Worm (Caenorhabditis elegans) whole organism, mixed stage, embryonic: Measurements from ENCODE around the gene tag-275.

Source experiments
- bed-3 ChIP-seq: fragments of 200-800 bp; sonication (Bioruptor generic); optimal IDR thresholded peaks from 3 replicates; lab custom pipeline; 2018; ENCODE audit warnings: mild to moderate bottlenecking, missing genetic modification characterization, moderate library complexity, missing compliant biosample characterization
- blmp-1 ChIP-seq: fragments of 150-350 bp; optimal IDR thresholded peaks from 2 replicates; lab custom pipeline; 2014; ENCODE audit warnings: missing biosample characterization, missing genetic modification characterization
- ceh-39 ChIP-seq: fragments of 150-350 bp; optimal IDR thresholded peaks from 2 replicates; lab custom pipeline; 2014; ENCODE audit warnings: missing biosample characterization, missing genetic modification characterization
- ceh-43 ChIP-seq: fragments of 200-800 bp; sonication (Bioruptor generic); optimal IDR thresholded peaks from 2 replicates; lab custom pipeline; 2018; ENCODE audit warnings: mild to moderate bottlenecking, missing genetic modification characterization, moderate library complexity, missing compliant biosample characterization
- ceh-83 ChIP-seq: fragments of 200-800 bp; sonication (Bioruptor generic); optimal IDR thresholded peaks from 2 replicates; lab custom pipeline; 2018; ENCODE audit warnings: mild to moderate bottlenecking, missing genetic modification characterization, missing compliant biosample characterization
- ces-1 ChIP-seq: fragments of 150-350 bp; optimal IDR thresholded peaks from 2 replicates; lab custom pipeline; 2014; ENCODE audit warnings: missing biosample characterization, missing genetic modification reagents, missing genetic modification characterization
- cnd-1 ChIP-seq: fragments of 200-800 bp; sonication (Bioruptor generic); optimal IDR thresholded peaks from 2 replicates; lab custom pipeline; 2018; ENCODE audit warnings: mild to moderate bottlenecking, missing genetic modification characterization, missing compliant biosample characterization
- drap-1 ChIP-seq: fragments of 200-800 bp; sonication (Bioruptor generic); optimal IDR thresholded peaks from 3 replicates; lab custom pipeline; 2018; ENCODE audit warnings: mild to moderate bottlenecking, missing genetic modification characterization, missing compliant biosample characterization
- elt-3 ChIP-seq: fragments of 150-350 bp; optimal IDR thresholded peaks from 2 replicates; lab custom pipeline; 2014; ENCODE audit warnings: missing biosample characterization, missing genetic modification characterization
- flh-1 ChIP-seq: fragments of 200-800 bp; sonication (Bioruptor generic); optimal IDR thresholded peaks from 2 replicates; lab custom pipeline; 2018; ENCODE audit warnings: mild to moderate bottlenecking, missing genetic modification characterization, moderate library complexity, missing compliant biosample characterization
- ham-2 ChIP-seq: fragments of 200-800 bp; sonication (Bioruptor generic); optimal IDR thresholded peaks from 2 replicates; lab custom pipeline; 2018; ENCODE audit warnings: mild to moderate bottlenecking, missing genetic modification characterization, missing compliant biosample characterization
- hlh-1 ChIP-seq: fragments of 150-350 bp; optimal IDR thresholded peaks from 2 replicates; lab custom pipeline; 2014; ENCODE audit warnings: missing biosample characterization, missing genetic modification reagents, missing genetic modification characterization
- lin-13 ChIP-seq: fragments of 150-350 bp; optimal IDR thresholded peaks from 2 replicates; lab custom pipeline; 2014; ENCODE audit warnings: missing biosample characterization, missing genetic modification characterization
- lin-32 ChIP-seq: fragments of 200-800 bp; sonication (Bioruptor generic); optimal IDR thresholded peaks from 2 replicates; lab custom pipeline; 2018; ENCODE audit warnings: mild to moderate bottlenecking, missing genetic modification characterization, missing compliant biosample characterization
- lsy-2 ChIP-seq: fragments of 150-350 bp; optimal IDR thresholded peaks from 2 replicates; lab custom pipeline; 2014; ENCODE audit warnings: missing biosample characterization, missing genetic modification characterization
- mab-5 ChIP-seq: fragments of 150-350 bp; optimal IDR thresholded peaks from 2 replicates; lab custom pipeline; 2014; ENCODE audit warnings: missing biosample characterization, missing genetic modification characterization
- mep-1 ChIP-seq: fragments of 150-350 bp; optimal IDR thresholded peaks from 2 replicates; lab custom pipeline; 2017; ENCODE audit warnings: missing biosample characterization, missing genetic modification reagents, missing genetic modification characterization, inconsistent platforms
- mls-2 ChIP-seq: sonication (generic microtip); optimal IDR thresholded peaks from 2 replicates; lab custom pipeline; 2016; ENCODE audit warnings: mild to moderate bottlenecking, missing genetic modification characterization, moderate library complexity, missing compliant biosample characterization
- nhr-12 ChIP-seq: fragments of 150-350 bp; optimal IDR thresholded peaks from 2 replicates; lab custom pipeline; 2014; ENCODE audit warnings: missing biosample characterization, missing genetic modification characterization
- nhr-237 ChIP-seq: fragments of 150-350 bp; optimal IDR thresholded peaks from 2 replicates; lab custom pipeline; 2014; ENCODE audit warnings: missing biosample characterization, missing genetic modification characterization
- nhr-28 ChIP-seq: fragments of 150-350 bp; optimal IDR thresholded peaks from 2 replicates; lab custom pipeline; 2014; ENCODE audit warnings: missing biosample characterization, missing genetic modification characterization
- nhr-76 ChIP-seq: sonication (generic microtip); optimal IDR thresholded peaks from 2 replicates; lab custom pipeline; 2017; ENCODE audit warnings: missing biosample characterization, missing genetic modification characterization
- pha-4 ChIP-seq: fragments of 150-350 bp; optimal IDR thresholded peaks from 2 replicates; lab custom pipeline; 2018; ENCODE audit warnings: missing biosample characterization, missing genetic modification reagents, missing genetic modification characterization
- sem-2 ChIP-seq: fragments of 200-800 bp; sonication (Bioruptor generic); optimal IDR thresholded peaks from 2 replicates; lab custom pipeline; 2018; ENCODE audit warnings: mild to moderate bottlenecking, missing genetic modification characterization, missing compliant biosample characterization
- sptf-1 ChIP-seq: sonication (generic microtip); optimal IDR thresholded peaks from 2 replicates; lab custom pipeline; 2017; ENCODE audit warnings: mild to moderate bottlenecking, missing genetic modification characterization, moderate library complexity, missing compliant biosample characterization
- tbx-8 ChIP-seq: fragments of 200-800 bp; sonication (Bioruptor generic); optimal IDR thresholded peaks from 2 replicates; lab custom pipeline; 2018; ENCODE audit warnings: mild to moderate bottlenecking, missing genetic modification characterization, moderate library complexity, missing compliant biosample characterization
- unc-39 ChIP-seq: fragments of 150-350 bp; optimal IDR thresholded peaks from 2 replicates; lab custom pipeline; 2014; ENCODE audit warnings: missing biosample characterization, missing genetic modification characterization
- unc-62 ChIP-seq: fragments of 150-350 bp; optimal IDR thresholded peaks from 2 replicates; lab custom pipeline; 2014; ENCODE audit warnings: missing biosample characterization, missing genetic modification reagents, missing genetic modification characterization
- zip-8 ChIP-seq: fragments of 150-350 bp; optimal IDR thresholded peaks from 2 replicates; lab custom pipeline; 2014; ENCODE audit warnings: missing biosample characterization, missing genetic modification characterization
- ztf-11 ChIP-seq: fragments of 150-350 bp; optimal IDR thresholded peaks from 2 replicates; lab custom pipeline; 2014; ENCODE audit warnings: missing biosample characterization, missing genetic modification characterization

The tag-275 gene

ce11 chrX:6150449-6150848 lies at the start of gene tag-275:
tag-275 (minus strand) TSS chrX:6150549.
- TF ChIP-seq unc-62 (GFP tag; lab: Kevin White, UChicago) (no peak), nhr-237 (tag; lab: Kevin White, UChicago) (no peak), unc-39 (tag; lab: Kevin White, UChicago) (no peak), mls-2 (tag; lab: Kevin White, UChicago) (no peak), pha-4 (tag; lab: Kevin White, UChicago) (no peak)

DNA sequence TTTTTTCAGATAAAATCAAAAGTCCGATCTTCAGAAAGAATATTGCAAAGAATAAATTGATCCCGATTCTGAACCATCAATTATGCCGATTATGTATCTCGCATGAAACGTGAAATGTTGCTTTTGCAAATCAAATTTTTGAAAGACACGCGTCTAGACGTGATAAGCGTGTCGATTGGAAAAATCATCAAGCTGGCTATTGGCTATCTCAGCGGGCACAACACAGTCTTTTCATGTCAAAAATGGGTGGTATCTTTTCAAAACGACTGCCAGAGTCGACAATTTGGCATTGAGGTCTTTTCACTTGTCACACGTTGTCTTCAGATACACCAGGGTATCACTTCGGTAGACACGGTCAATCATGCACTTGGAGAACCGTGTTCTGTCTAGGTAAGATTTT lies 46.3 kb upstream of the tag-275 start, which contains the start of gene daf-9:
Gene daf-9 (plus strand): TSS at position 301 of the 400 bp plus-strand sequence.
- TF ChIP-seq mls-2 (tag; lab: Kevin White, UChicago) = no peak
- no peak for TF ChIP-seq lin-32 (GFP tag; lab: Kevin White, UChicago)
- TF ChIP-seq cnd-1 (tag; lab: Kevin White, UChicago) = no peak
- TF ChIP-seq ceh-43 (GFP tag; lab: Kevin White, UChicago) = no peak
- no peak for TF ChIP-seq nhr-28 (tag; lab: Kevin White, UChicago)
- TF ChIP-seq nhr-12 (tag; lab: Kevin White, UChicago) = no peak
- TF ChIP-seq ceh-39 (tag; lab: Kevin White, UChicago) = no peak
- no peak for TF ChIP-seq hlh-1
- no peak for TF ChIP-seq elt-3 (tag; lab: Kevin White, UChicago)
- TF ChIP-seq ham-2 (GFP tag; lab: Kevin White, UChicago) = no peak
- no peak for TF ChIP-seq ceh-83 (GFP tag; lab: Kevin White, UChicago)

DNA sequence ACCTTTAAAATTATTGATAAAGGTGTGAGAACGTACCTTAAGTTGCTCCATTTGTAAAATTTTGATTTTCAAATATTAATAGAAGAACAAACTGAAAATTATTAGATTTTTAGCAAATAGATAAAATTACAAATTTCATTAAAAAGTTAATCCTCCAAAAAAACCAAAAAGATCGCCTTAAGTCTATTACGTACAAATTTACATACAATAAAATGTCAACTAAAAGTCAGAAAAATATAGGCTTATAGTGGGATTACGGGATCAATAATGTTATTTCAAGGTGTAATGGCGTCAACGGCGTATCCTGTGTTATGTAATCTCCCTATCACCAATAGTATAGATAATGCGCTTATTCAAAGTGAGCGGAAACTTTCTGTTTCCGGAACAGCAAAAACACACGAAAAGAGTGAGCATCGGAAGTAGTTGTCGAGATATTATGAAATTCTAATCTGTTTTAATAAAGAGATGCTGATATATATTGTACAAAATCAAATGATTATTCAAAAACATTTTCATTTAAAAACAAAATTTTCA lies 43.9 kb upstream of the tag-275 start, which contains the start of gene ceh-54:
Gene ceh-54 (minus strand): TSS at position 51 of the 534 bp plus-strand sequence.
- TF ChIP-seq nhr-28 (tag; lab: Kevin White, UChicago) = no peak

DNA sequence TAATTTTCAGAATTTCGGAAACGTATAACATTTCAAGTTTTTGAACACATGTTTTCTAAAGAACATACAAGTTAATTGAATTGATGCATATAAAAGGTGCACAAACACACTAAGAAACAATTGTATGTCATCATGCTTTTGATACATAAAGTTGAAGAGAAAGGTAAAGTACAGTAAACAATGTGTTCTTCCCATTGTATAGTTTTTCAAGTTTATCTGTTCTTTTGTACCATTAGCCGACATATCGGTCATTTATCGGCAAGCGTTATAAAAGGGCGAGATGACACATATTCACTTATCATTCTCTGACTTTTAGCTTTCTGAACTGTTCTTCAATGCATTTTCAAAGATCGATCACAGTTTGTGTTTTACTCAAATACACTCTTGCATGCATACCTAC lies 39.6 kb upstream of the tag-275 start, which contains the start of gene T13C5.9:
Gene T13C5.9 (plus strand): TSS at position 301 of the 400 bp plus-strand sequence.
- TF ChIP-seq mep-1 (tag; lab: Kevin White, UChicago) = no peak
- TF ChIP-seq mls-2 (tag; lab: Kevin White, UChicago) = no peak
- no peak for TF ChIP-seq cnd-1 (tag; lab: Kevin White, UChicago)
- no peak for TF ChIP-seq lsy-2 (tag; lab: Kevin White, UChicago)
- no peak for TF ChIP-seq ceh-83 (GFP tag; lab: Kevin White, UChicago)
- TF ChIP-seq ztf-11 (tag; lab: Kevin White, UChicago) = no peak
- TF ChIP-seq unc-39 (tag; lab: Kevin White, UChicago) = no peak
- no peak for TF ChIP-seq tbx-8 (GFP tag; lab: Kevin White, UChicago)
- no peak for TF ChIP-seq hlh-1
- no peak for TF ChIP-seq sptf-1 (tag; lab: Kevin White, UChicago)
- no peak for TF ChIP-seq lin-32 (GFP tag; lab: Kevin White, UChicago)
- no peak for TF ChIP-seq flh-1
- no peak for TF ChIP-seq mab-5 (tag; lab: Kevin White, UChicago)
- no peak for TF ChIP-seq sem-2 (GFP tag; lab: Kevin White, UChicago)
- no peak for TF ChIP-seq nhr-76 (tag; lab: Kevin White, UChicago)
- TF ChIP-seq bed-3 = no peak
- TF ChIP-seq ceh-43 (GFP tag; lab: Kevin White, UChicago) = no peak
- TF ChIP-seq ham-2 (GFP tag; lab: Kevin White, UChicago) = no peak
- no peak for TF ChIP-seq blmp-1 (tag; lab: Kevin White, UChicago)
- TF ChIP-seq, all 35 proteins: peak for 0

ce11 chrX:6187848-6188247 lies 37.5 kb upstream of the tag-275 start, which contains the start of gene T13C5.10:
T13C5.10 (plus strand) TSS chrX:6188148.
- TF ChIP-seq zip-8 (tag; lab: Kevin White, UChicago) (no peak), nhr-76 (tag; lab: Kevin White, UChicago) (no peak), elt-3 (tag; lab: Kevin White, UChicago) (no peak), bed-3 (no peak), nhr-237 (tag; lab: Kevin White, UChicago) (no peak)

DNA sequence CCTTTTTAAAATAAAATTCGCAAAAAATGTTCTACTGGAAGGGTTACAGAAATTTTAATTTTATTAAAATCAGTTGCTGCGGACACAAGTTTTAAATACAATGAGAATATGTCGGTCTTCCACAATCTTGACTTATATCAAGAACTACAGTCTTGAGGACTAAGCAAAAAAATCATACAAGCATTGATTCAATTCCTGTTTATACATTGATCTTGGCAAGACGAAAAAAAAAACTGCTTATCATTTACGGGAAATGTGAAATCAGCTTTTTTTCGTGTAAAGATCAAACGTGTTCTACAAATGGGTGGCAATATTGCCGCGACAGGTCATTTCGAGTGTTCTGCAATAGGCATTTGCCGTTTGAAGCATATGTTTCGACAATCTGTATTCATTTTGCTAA lies 34.4 kb upstream of the tag-275 start, which contains the start of gene T13C5.2:
Gene T13C5.2 (plus strand): TSS at position 301 of the 400 bp plus-strand sequence.
- TF ChIP-seq bed-3 (no peak), unc-62 (GFP tag; lab: Kevin White, UChicago) (no peak), pha-4 (tag; lab: Kevin White, UChicago) (no peak), sptf-1 (tag; lab: Kevin White, UChicago) (no peak), drap-1 (GFP tag; lab: Kevin White, UChicago) (no peak), ces-1 (GFP tag; lab: Kevin White, UChicago) (no peak), lin-13 (no peak), flh-1 (no peak), sem-2 (GFP tag; lab: Kevin White, UChicago) (no peak)
